Worm (Caenorhabditis elegans): ENCODE measurements around the gene gcc-2.

DNA sequence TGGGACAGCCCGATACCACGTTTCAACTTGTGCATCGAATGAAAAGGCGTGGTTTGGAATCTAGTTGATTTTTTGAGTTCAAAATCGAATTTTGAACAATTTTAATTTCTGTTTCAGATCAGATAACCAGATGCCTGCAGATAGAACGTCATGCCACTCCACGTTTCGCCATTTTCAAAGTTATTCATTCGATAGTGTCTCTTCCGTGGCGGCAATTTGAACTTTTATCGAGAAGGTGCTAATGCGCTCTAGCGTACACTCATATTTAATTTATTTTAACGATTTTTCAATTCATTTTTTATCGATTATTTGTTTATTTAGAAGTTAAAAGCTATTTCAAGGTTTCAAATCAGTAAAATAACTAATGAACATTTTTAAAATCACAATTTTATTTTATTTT lies 14.0 kb upstream of the gcc-2 start:
- TF ChIP-seq nhr-6 (tag; optimal IDR thresholded peaks at IDR 0.05) (no peak), ces-1 (GFP tag; optimal IDR thresholded peaks at IDR 0.05) (no peak), nhr-28 (tag; optimal IDR thresholded peaks at IDR 0.05) (no peak), nhr-76 (tag; optimal IDR thresholded peaks at IDR 0.05) (no peak), T20F7.1 (GFP tag; optimal IDR thresholded peaks at IDR 0.05) (no peak), pha-4 (GFP tag; IDR thresholded peaks at IDR 0.05) (no peak), pha-4 (tag; optimal IDR thresholded peaks at IDR 0.05) (no peak), ceh-28 (tag; optimal IDR thresholded peaks at IDR 0.05) (no peak), unc-39 (tag; optimal IDR thresholded peaks at IDR 0.05) (no peak), hlh-30 (tag; optimal IDR thresholded peaks at IDR 0.05; ENCODE audit: insufficient read depth) (no peak), nhr-11 (tag; optimal IDR thresholded peaks at IDR 0.05) (no peak), unc-62 (GFP tag; optimal IDR thresholded peaks at IDR 0.05 in 1 of 2) (no peak), unc-62 (tag; optimal IDR thresholded peaks at IDR 0.05) (no peak), rbr-2 (tag; optimal IDR thresholded peaks at IDR 0.05) (no peak), gei-8 (GFP tag; optimal IDR thresholded peaks at IDR 0.05) (no peak)
